Fruit fly (Drosophila melanogaster): ENCODE measurements around the gene Ccp84Ab.

The Ccp84Ab gene

dm6 chr3R:6723537-6724171 is 21.0 kb upstream of the Ccp84Ab start (continued):
- TF ChIP-seq CG1603 (tag; optimal IDR thresholded peaks at IDR 0.05) (peak; percentile 49), toy (GFP tag; IDR thresholded peaks at IDR 0.05) (no peak), CG17186 (GFP tag; optimal IDR thresholded peaks at IDR 0.05) (no peak), phol (tag; optimal IDR thresholded peaks at IDR 0.05) (peak; percentile 71), Nf-YA (GFP tag; IDR thresholded peaks at IDR 0.05) (no peak), Rfx (GFP tag; IDR thresholded peaks at IDR 0.05) (no peak), CG14667 (GFP tag; IDR thresholded peaks at IDR 0.05) (no peak), sr (GFP tag; IDR thresholded peaks at IDR 0.05) (no peak), lbe (GFP tag; optimal IDR thresholded peaks at IDR 0.05) (no peak), vnd (GFP tag; IDR thresholded peaks at IDR 0.05; ENCODE audit: partially characterized antibody) (no peak), CG1602 (GFP tag; optimal IDR thresholded peaks at IDR 0.05) (no peak), Aef1 (GFP tag; IDR thresholded peaks at IDR 0.05) (no peak), CG2199 (GFP tag; IDR thresholded peaks at IDR 0.05) (no peak), MESR4 (GFP tag; optimal IDR thresholded peaks at IDR 0.05) (no peak), CG31365 (tag; optimal IDR thresholded peaks at IDR 0.05) (no peak), sd (tag; optimal IDR thresholded peaks at IDR 0.05) (no peak), CHES-1-like (GFP tag; optimal IDR thresholded peaks at IDR 0.05) (no peak), Doc2 (GFP tag; IDR thresholded peaks at IDR 0.05) (no peak), vfl (GFP tag; optimal IDR thresholded peaks at IDR 0.05) (no peak), Fer2 (tag; optimal IDR thresholded peaks at IDR 0.05) (no peak), Dip2 (GFP tag; IDR thresholded peaks at IDR 0.05) (no peak), GATAe (GFP tag; conservative IDR thresholded peaks at IDR 0.05) (no peak), br (optimal IDR thresholded peaks at IDR 0.05) (no peak), Lhr (GFP tag; optimal IDR thresholded peaks at IDR 0.05) (no peak), CG31441 (GFP tag; IDR thresholded peaks at IDR 0.05) (peak; percentile 57), cato (GFP tag; optimal IDR thresholded peaks at IDR 0.05; ENCODE audit: borderline replicate concordance) (no peak), stwl (tag; optimal IDR thresholded peaks at IDR 0.05) (no peak), MTF-1 (GFP tag; optimal IDR thresholded peaks at IDR 0.05; ENCODE audit: borderline replicate concordance) (no peak), CG11398 (GFP tag; optimal IDR thresholded peaks at IDR 0.05) (no peak), CG1647 (GFP tag; optimal IDR thresholded peaks at IDR 0.05) (no peak), hth (optimal IDR thresholded peaks at IDR 0.05) (no peak), tx (GFP tag; optimal IDR thresholded peaks at IDR 0.05) (no peak), grn (GFP tag; optimal IDR thresholded peaks at IDR 0.05) (no peak), ems (GFP tag; optimal IDR thresholded peaks at IDR 0.05) (no peak), CG10366 (GFP tag; IDR thresholded peaks at IDR 0.05) (no peak), Bgb (GFP tag; IDR thresholded peaks at IDR 0.05; ENCODE audit: partially characterized antibody) (no peak), CG7271 (tag; optimal IDR thresholded peaks at IDR 0.05) (no peak), Xbp1 (GFP tag; optimal IDR thresholded peaks at IDR 0.05) (peak; percentile 37), BtbVII (GFP tag; optimal IDR thresholded peaks at IDR 0.05) (no peak), oc (tag; optimal IDR thresholded peaks at IDR 0.05) (no peak), CG4617 (GFP tag; optimal IDR thresholded peaks at IDR 0.05; ENCODE audit: borderline replicate concordance) (no peak), CG7556 (GFP tag; optimal IDR thresholded peaks at IDR 0.05) (peak; percentile 51), sqz (GFP tag; optimal IDR thresholded peaks at IDR 0.05) (no peak), kay (GFP tag; optimal IDR thresholded peaks at IDR 0.05) (no peak), lilli (GFP tag; optimal IDR thresholded peaks at IDR 0.05) (no peak), CG3407 (GFP tag; optimal IDR thresholded peaks at IDR 0.05) (no peak), CG16815 (GFP tag; optimal IDR thresholded peaks at IDR 0.05) (peak; percentile 1), CG5180 (GFP tag; optimal IDR thresholded peaks at IDR 0.05) (peak; percentile 1), psq (GFP tag; optimal IDR thresholded peaks at IDR 0.05) (no peak), slp2 (GFP tag; optimal IDR thresholded peaks at IDR 0.05) (no peak), HLH3B (GFP tag; IDR thresholded peaks at IDR 0.05) (no peak), Ravus (GFP tag; IDR thresholded peaks at IDR 0.05) (no peak)

Measured in whole organism, embryonic.